Worm (Caenorhabditis elegans) whole organism, young adult: ENCODE measurements around the gene F26G1.3.
A peak's percentile ranks its signal among the peaks of the same experiment; 100 is the strongest.

ENCODE experiments used
- D2030.7 ChIP-seq: fragments of 200-800 bp; sonication (Bioruptor generic); IDR thresholded peaks from 2 replicates; pipeline ENCODE4 v1.3.6; 2022; ENCODE audit warnings: missing genetic modification reagents, missing genetic modification characterization, missing compliant biosample characterization
- F23B12.7 ChIP-seq: sonication (generic microtip); optimal IDR thresholded peaks from 2 replicates; lab custom pipeline; 2017; ENCODE audit warnings: missing genetic modification characterization, mild to moderate bottlenecking, missing compliant biosample characterization, antibody characterized with exemption, moderate library complexity; ENCODE audit not compliant: insufficient read depth
- F33H1.4 ChIP-seq: fragments of 200-800 bp; sonication (Bioruptor generic); IDR thresholded peaks from 2 replicates; pipeline ENCODE4 v1.3.6; 2022; ENCODE audit warnings: missing genetic modification reagents, missing genetic modification characterization, missing compliant biosample characterization
- F37B4.10 ChIP-seq: fragments of 200-800 bp; sonication (Bioruptor generic); IDR thresholded peaks from 2 replicates; pipeline ENCODE4 v1.3.6; 2022; ENCODE audit warnings: missing genetic modification characterization, missing compliant biosample characterization
- F39B2.1 ChIP-seq: fragments of 200-800 bp; sonication (Bioruptor generic); IDR thresholded peaks from 2 replicates; pipeline ENCODE4 v1.3.6; 2022; ENCODE audit warnings: missing genetic modification reagents, missing genetic modification characterization, missing compliant biosample characterization
- F49E8.2 ChIP-seq: sonication (generic microtip); optimal IDR thresholded peaks from 3 replicates; lab custom pipeline; 2017; ENCODE audit warnings: missing genetic modification characterization, mild to moderate bottlenecking, missing compliant biosample characterization, antibody characterized with exemption, moderate library complexity; ENCODE audit not compliant: insufficient read depth
- Y95B8A.8 ChIP-seq: fragments of 200-800 bp; sonication (Bioruptor generic); IDR thresholded peaks from 2 replicates; pipeline ENCODE4 v1.3.6; 2022; ENCODE audit warnings: missing genetic modification reagents, missing genetic modification characterization, missing compliant biosample characterization
- aptf-3 ChIP-seq: fragments of 200-800 bp; sonication (Bioruptor generic); IDR thresholded peaks from 2 replicates; pipeline ENCODE4 v1.3.6; 2022; ENCODE audit warnings: missing genetic modification characterization, missing compliant biosample characterization
- atf-7 ChIP-seq: sonication (generic microtip); optimal IDR thresholded peaks from 2 replicates; lab custom pipeline; 2017; ENCODE audit warnings: mild to moderate bottlenecking, missing genetic modification characterization, missing compliant biosample characterization
- athp-1 ChIP-seq: sonication (generic microtip); optimal IDR thresholded peaks from 2 replicates; lab custom pipeline; 2017; ENCODE audit warnings: mild to moderate bottlenecking, missing genetic modification characterization, missing compliant biosample characterization
- attf-3 ChIP-seq: fragments of 200-800 bp; sonication (Bioruptor generic); conservative IDR thresholded peaks from 2 replicates; pipeline ENCODE4 v1.3.6; 2022; ENCODE audit warnings: missing genetic modification reagents, missing genetic modification characterization, missing compliant biosample characterization
- attf-5 ChIP-seq: fragments of 200-800 bp; sonication (Bioruptor generic); optimal IDR thresholded peaks from 2 replicates; lab custom pipeline; 2018; ENCODE audit warnings: mild to moderate bottlenecking, missing genetic modification characterization, missing compliant biosample characterization
- attf-6 ChIP-seq: fragments of 200-800 bp; sonication (Bioruptor generic); IDR thresholded peaks from 2 replicates; pipeline ENCODE4 v1.3.6; 2022; ENCODE audit warnings: missing genetic modification reagents, missing genetic modification characterization, missing compliant biosample characterization
- ceh-100 ChIP-seq: fragments of 200-800 bp; sonication (Bioruptor generic); IDR thresholded peaks from 2 replicates; pipeline ENCODE4 v1.3.6; 2022; ENCODE audit warnings: missing genetic modification reagents, missing genetic modification characterization, missing compliant biosample characterization
- ceh-58 ChIP-seq: fragments of 200-800 bp; sonication (Bioruptor generic); IDR thresholded peaks from 2 replicates; pipeline ENCODE4 v1.3.6; 2022; ENCODE audit warnings: missing genetic modification characterization, missing compliant biosample characterization
- chd-7 ChIP-seq: sonication (generic microtip); optimal IDR thresholded peaks from 2 replicates; lab custom pipeline; 2016; ENCODE audit warnings: mild to moderate bottlenecking, missing genetic modification characterization, moderate library complexity, missing compliant biosample characterization
- dox-1 ChIP-seq: fragments of 200-800 bp; sonication (Bioruptor generic); IDR thresholded peaks from 2 replicates; pipeline ENCODE4 v1.3.6; 2022; ENCODE audit warnings: missing genetic modification reagents, missing genetic modification characterization, missing compliant biosample characterization
- egl-18 ChIP-seq: fragments of 200-800 bp; sonication (Bioruptor generic); IDR thresholded peaks from 2 replicates; pipeline ENCODE4 v1.3.6; 2022; ENCODE audit warnings: missing genetic modification reagents, missing genetic modification characterization, missing compliant biosample characterization
- egrh-3 ChIP-seq: fragments of 200-800 bp; sonication (Bioruptor generic); IDR thresholded peaks from 2 replicates; pipeline ENCODE4 v1.3.6; 2022; ENCODE audit warnings: missing genetic modification reagents, missing genetic modification characterization, missing compliant biosample characterization
- ets-4 ChIP-seq: fragments of 200-800 bp; sonication (Bioruptor generic); optimal IDR thresholded peaks from 2 replicates; lab custom pipeline; 2018; ENCODE audit warnings: mild to moderate bottlenecking, missing genetic modification characterization, missing compliant biosample characterization
- gei-17 ChIP-seq: fragments of 200-800 bp; sonication (Bioruptor generic); optimal IDR thresholded peaks from 2 replicates; lab custom pipeline; 2018; ENCODE audit warnings: mild to moderate bottlenecking, missing genetic modification characterization, missing compliant biosample characterization
- hlh-26 ChIP-seq: fragments of 200-800 bp; sonication (Bioruptor generic); conservative IDR thresholded peaks from 2 replicates; pipeline ENCODE4 v1.3.6; 2022; ENCODE audit warnings: missing genetic modification reagents, missing genetic modification characterization, missing compliant biosample characterization
- let-526 ChIP-seq: fragments of 200-800 bp; sonication (Bioruptor generic); IDR thresholded peaks from 2 replicates; pipeline ENCODE4 v1.3.6; 2022; ENCODE audit warnings: missing genetic modification reagents, missing genetic modification characterization, missing compliant biosample characterization
- let-607 ChIP-seq, 2 experiments: fragments of 200-800 bp in 1 of 2; sonication (Bioruptor generic) in 1 of 2; sonication (generic microtip) in 1 of 2; optimal IDR thresholded peaks; 2 replicates each; lab custom pipeline; 2016 to 2018; ENCODE audit warnings: mild to moderate bottlenecking in 2 of 2, missing compliant biosample characterization in 2 of 2, missing genetic modification characterization in 2 of 2, moderate library complexity in 2 of 2, missing genotype in 1 of 2
- lin-54 ChIP-seq: fragments of 200-800 bp; sonication (Bioruptor generic); optimal IDR thresholded peaks from 2 replicates; lab custom pipeline; 2018; ENCODE audit warnings: mild to moderate bottlenecking, missing genetic modification characterization, missing compliant biosample characterization
- lsl-1 ChIP-seq: fragments of 200-800 bp; sonication (Bioruptor generic); optimal IDR thresholded peaks from 2 replicates; lab custom pipeline; 2018; ENCODE audit warnings: mild to moderate bottlenecking, missing genetic modification characterization, moderate library complexity, missing compliant biosample characterization
- nfya-1 ChIP-seq: sonication (generic microtip); optimal IDR thresholded peaks from 2 replicates; lab custom pipeline; 2017; ENCODE audit warnings: antibody characterized with exemption, missing compliant biosample characterization, missing genetic modification characterization, borderline replicate concordance; ENCODE audit not compliant: insufficient read depth
- nfyb-1 ChIP-seq: fragments of 200-800 bp; sonication (Bioruptor generic); IDR thresholded peaks from 2 replicates; pipeline ENCODE4 v1.3.6; 2022; ENCODE audit warnings: missing genetic modification reagents, missing genetic modification characterization, missing compliant biosample characterization
- nhr-120 ChIP-seq: fragments of 200-800 bp; sonication (Bioruptor generic); IDR thresholded peaks from 2 replicates; pipeline ENCODE4 v1.3.6; 2022; ENCODE audit warnings: missing genetic modification characterization, missing compliant biosample characterization
- nhr-80 ChIP-seq: sonication (generic microtip); optimal IDR thresholded peaks from 2 replicates; lab custom pipeline; 2016; ENCODE audit warnings: missing genetic modification characterization, missing compliant biosample characterization
- repo-1 ChIP-seq: sonication (generic microtip); optimal IDR thresholded peaks from 2 replicates; lab custom pipeline; 2017; ENCODE audit warnings: mild to moderate bottlenecking, missing genetic modification characterization, missing compliant biosample characterization
- sea-2 ChIP-seq: fragments of 200-800 bp; sonication (Bioruptor generic); IDR thresholded peaks from 2 replicates; pipeline ENCODE4 v1.3.6; 2022; ENCODE audit warnings: missing genetic modification characterization, missing compliant biosample characterization
- sptf-2 ChIP-seq: fragments of 200-800 bp; sonication (Bioruptor generic); optimal IDR thresholded peaks from 2 replicates; lab custom pipeline; 2018; ENCODE audit warnings: mild to moderate bottlenecking, missing genetic modification characterization, missing compliant biosample characterization
- tbp1 ChIP-seq: fragments of 200-800 bp; sonication (Bioruptor generic); optimal IDR thresholded peaks from 2 replicates; lab custom pipeline; 2018; ENCODE audit warnings: mild to moderate bottlenecking, missing genetic modification characterization, missing compliant biosample characterization
- unc-62 ChIP-seq: fragments of 150-350 bp; optimal IDR thresholded peaks from 2 replicates; lab custom pipeline; 2014; ENCODE audit warnings: missing biosample characterization, missing genetic modification reagents, missing genetic modification characterization
- zim-3 ChIP-seq: sonication (generic microtip); optimal IDR thresholded peaks from 2 replicates; lab custom pipeline; 2017; ENCODE audit warnings: mild to moderate bottlenecking, missing genetic modification characterization, moderate library complexity, missing compliant biosample characterization
- ztf-22 ChIP-seq: fragments of 200-800 bp; sonication (Bioruptor generic); optimal IDR thresholded peaks from 2 replicates; lab custom pipeline; 2018; ENCODE audit warnings: mild to moderate bottlenecking, missing genetic modification characterization, moderate library complexity, missing compliant biosample characterization
- ztf-25 ChIP-seq: fragments of 200-800 bp; sonication (Bioruptor generic); IDR thresholded peaks from 2 replicates; pipeline ENCODE4 v1.3.6; 2022; ENCODE audit warnings: missing genetic modification reagents, missing genetic modification characterization, missing compliant biosample characterization
- ztf-6 ChIP-seq: fragments of 200-800 bp; sonication (Bioruptor generic); IDR thresholded peaks from 2 replicates; pipeline ENCODE4 v1.3.6; 2022; ENCODE audit warnings: missing genetic modification reagents, missing genetic modification characterization, missing compliant biosample characterization

Gene F26G1.3

DNA sequence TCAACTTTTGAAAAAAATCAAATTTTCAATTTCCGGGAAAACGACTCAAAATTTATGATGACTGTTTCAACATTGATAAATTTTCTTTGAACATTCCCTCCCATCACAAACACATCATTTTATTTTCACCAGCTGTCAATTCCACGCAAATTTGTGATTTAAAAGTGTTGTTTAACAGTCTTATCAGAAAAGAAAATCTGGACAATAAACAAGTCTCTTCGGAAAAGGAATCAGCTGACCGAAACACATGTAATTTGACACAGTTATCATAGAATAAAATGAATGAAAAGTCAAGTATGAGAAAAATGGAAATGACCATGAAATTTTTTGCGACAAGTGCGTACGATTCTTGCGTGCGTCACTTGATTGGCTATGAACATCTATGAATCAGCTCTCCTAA lies 10.5 kb downstream of the F26G1.3 start:
- peak; percentile 34 for TF ChIP-seq tbp1
- peak; percentile 85 for TF ChIP-seq nhr-80 (tag; lab: Kevin White, UChicago)
- TF ChIP-seq dox-1 (GFP tag; lab: Robert Waterston, UW): peak; percentile 26; the same call in 1 of the 2 replicates
- peak; percentile 96 for TF ChIP-seq unc-62 (GFP tag; lab: Kevin White, UChicago)
- TF ChIP-seq let-607 (tag; optimal IDR thresholded peaks at IDR 0.05; lab: Kevin White, UChicago): peak; percentile 9 to 38
- no peak for TF ChIP-seq zim-3 (tag; lab: Kevin White, UChicago)
- no peak for TF ChIP-seq attf-5 (GFP tag; lab: Kevin White, UChicago)
- no peak for TF ChIP-seq ztf-25 (GFP tag; lab: Robert Waterston, UW)
- TF ChIP-seq ztf-22 (GFP tag; lab: Kevin White, UChicago): peak; percentile 54
- no peak for TF ChIP-seq F23B12.7
- TF ChIP-seq ets-4 (GFP tag; lab: Kevin White, UChicago): peak; percentile 76
- peak; percentile 51 for TF ChIP-seq atf-7
- TF ChIP-seq chd-7 (tag; lab: Kevin White, UChicago): no peak

DNA sequence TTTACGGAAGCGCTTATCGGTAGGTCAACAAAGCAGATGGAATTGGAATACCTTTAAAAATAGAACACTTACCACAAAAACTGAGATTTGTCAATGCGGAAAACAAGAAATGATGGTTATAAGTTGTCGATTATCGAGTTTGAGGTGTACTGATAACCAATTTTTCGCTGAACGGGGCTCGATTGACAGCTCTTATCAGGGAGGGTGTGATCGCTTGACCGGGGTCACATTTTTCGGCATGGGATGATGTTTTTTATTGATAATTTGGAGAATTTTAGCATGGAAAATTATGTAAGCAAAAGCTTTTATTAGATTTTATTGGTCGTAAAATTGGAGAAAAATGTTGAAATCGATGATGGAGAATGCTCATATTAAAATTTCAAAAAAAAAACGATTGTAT lies 11.3 kb downstream of the F26G1.3 start:
- TF ChIP-seq F49E8.2 (tag; lab: Kevin White, UChicago): no peak
- no peak for TF ChIP-seq attf-3 (GFP tag; lab: Robert Waterston, UW)
- no peak for TF ChIP-seq D2030.7 (GFP tag; lab: Robert Waterston, UW)
- no peak for TF ChIP-seq let-526 (GFP tag; lab: Robert Waterston, UW)
- TF ChIP-seq sea-2 (GFP tag; lab: Robert Waterston, UW): no peak
- TF ChIP-seq ceh-100 (GFP tag; lab: Robert Waterston, UW): no peak
- no peak for TF ChIP-seq nfya-1
- TF ChIP-seq ets-4 (GFP tag; lab: Kevin White, UChicago): peak; percentile 65
- TF ChIP-seq egl-18: no peak
- no peak for TF ChIP-seq ztf-6 (GFP tag; lab: Robert Waterston, UW)
- no peak for TF ChIP-seq Y95B8A.8 (GFP tag; lab: Robert Waterston, UW)
- TF ChIP-seq ztf-22 (GFP tag; lab: Kevin White, UChicago): peak; percentile 5
- TF ChIP-seq egrh-3 (GFP tag; lab: Robert Waterston, UW): no peak
- TF ChIP-seq sptf-2: no peak
- no peak for TF ChIP-seq aptf-3 (GFP tag; lab: Robert Waterston, UW)
- no peak for TF ChIP-seq lsl-1 (GFP tag; lab: Kevin White, UChicago)
- TF ChIP-seq F33H1.4 (GFP tag; lab: Robert Waterston, UW): no peak
- no peak for TF ChIP-seq athp-1
- peak; percentile 87 for TF ChIP-seq nhr-80 (tag; lab: Kevin White, UChicago)
- TF ChIP-seq repo-1: no peak
- TF ChIP-seq unc-62 (GFP tag; lab: Kevin White, UChicago): peak; percentile 55
- no peak for TF ChIP-seq ceh-58
- TF ChIP-seq F37B4.10: no peak
- TF ChIP-seq F39B2.1 (GFP tag; lab: Robert Waterston, UW): no peak
- no peak for TF ChIP-seq gei-17 (GFP tag; lab: Kevin White, UChicago)
- TF ChIP-seq dox-1 (GFP tag; lab: Robert Waterston, UW): peak; percentile 70
- no peak for TF ChIP-seq hlh-26
- TF ChIP-seq atf-7: no peak
- no peak for TF ChIP-seq nhr-120 (GFP tag; lab: Robert Waterston, UW)
- TF ChIP-seq nfyb-1 (GFP tag; lab: Robert Waterston, UW): no peak
- no peak for TF ChIP-seq attf-6
- TF ChIP-seq lin-54 (GFP tag; lab: Kevin White, UChicago): no peak
